Worm (Caenorhabditis elegans) whole organism, L4 larva: ENCODE measurements around the gene shw-1.

Source experiments
- F10B5.3 ChIP-seq: sonication (generic microtip); optimal IDR thresholded peaks from 2 replicates; lab custom pipeline; 2016; ENCODE audit warnings: mild to moderate bottlenecking, missing genetic modification characterization, missing compliant biosample characterization
- F37D6.2 ChIP-seq: sonication (generic microtip); optimal IDR thresholded peaks from 2 replicates; lab custom pipeline; 2016; ENCODE audit warnings: mild to moderate bottlenecking, missing genetic modification characterization, missing compliant biosample characterization
- F44E2.7 ChIP-seq: fragments of 200-800 bp; sonication (Bioruptor generic); IDR thresholded peaks from 2 replicates; pipeline ENCODE4 v2.1.2; 2022; ENCODE audit warnings: missing genetic modification characterization, missing compliant biosample characterization
- T26A8.4 ChIP-seq: fragments of 200-800 bp; sonication (Bioruptor generic); IDR thresholded peaks from 2 replicates; pipeline ENCODE4 v1.3.6; 2022; ENCODE audit warnings: missing genetic modification characterization, missing compliant biosample characterization
- Y48G9A.11 ChIP-seq: fragments of 200-800 bp; sonication (Bioruptor generic); IDR thresholded peaks from 2 replicates; pipeline ENCODE4 v1.3.6; 2022; ENCODE audit warnings: missing genetic modification reagents, missing genetic modification characterization, missing compliant biosample characterization
- Y5F2A.4 ChIP-seq: fragments of 200-800 bp; sonication (Bioruptor generic); optimal IDR thresholded peaks from 2 replicates; lab custom pipeline; 2018; ENCODE audit warnings: mild to moderate bottlenecking, missing genetic modification characterization, missing compliant biosample characterization
- ZK337.2 ChIP-seq: fragments of 200-800 bp; sonication (Bioruptor generic); IDR thresholded peaks from 2 replicates; pipeline ENCODE4 v1.3.6; 2022; ENCODE audit warnings: missing genetic modification reagents, missing genetic modification characterization, missing compliant biosample characterization
- ceh-20 ChIP-seq: fragments of 200-800 bp; sonication (Bioruptor generic); IDR thresholded peaks from 2 replicates; pipeline ENCODE4 v1.3.6; 2022; ENCODE audit warnings: missing genetic modification reagents, missing genetic modification characterization, missing compliant biosample characterization
- ceh-44 ChIP-seq: fragments of 200-800 bp; sonication (Bioruptor generic); IDR thresholded peaks from 2 replicates; pipeline ENCODE4 v1.3.6; 2022; ENCODE audit warnings: missing genetic modification reagents, missing genetic modification characterization, missing compliant biosample characterization
- ceh-62 ChIP-seq: sonication (generic microtip); optimal IDR thresholded peaks from 2 replicates; lab custom pipeline; 2017; ENCODE audit warnings: missing biosample characterization, missing genetic modification characterization
- daf-12 ChIP-seq: fragments of 150-350 bp; optimal IDR thresholded peaks from 2 replicates; lab custom pipeline; 2014; ENCODE audit warnings: missing biosample characterization, missing genetic modification reagents, missing genetic modification characterization
- daf-16 ChIP-seq, 3 experiments: sonication (generic microtip); optimal IDR thresholded peaks; 2 replicates each; lab custom pipeline; 2016 to 2017; ENCODE audit warnings: missing genetic modification characterization in 3 of 3, missing genetic modification reagents in 3 of 3, mild to moderate bottlenecking in 2 of 3, missing compliant biosample characterization in 2 of 3, missing biosample characterization in 1 of 3, moderate library complexity in 1 of 3
- dve-1 ChIP-seq: sonication (generic microtip); optimal IDR thresholded peaks from 2 replicates; lab custom pipeline; 2017; ENCODE audit warnings: antibody characterized with exemption, mild to moderate bottlenecking, missing genetic modification characterization, missing compliant biosample characterization; ENCODE audit not compliant: insufficient read depth
- fos-1 ChIP-seq: fragments of 150-350 bp; optimal IDR thresholded peaks from 2 replicates; lab custom pipeline; 2014; ENCODE audit warnings: missing biosample characterization, missing genetic modification characterization
- gei-8 ChIP-seq: fragments of 200-800 bp; sonication (Bioruptor generic); optimal IDR thresholded peaks from 2 replicates; lab custom pipeline; 2018; ENCODE audit warnings: mild to moderate bottlenecking, missing genetic modification characterization, missing compliant biosample characterization
- hlh-11 ChIP-seq: fragments of 200-800 bp; sonication (Bioruptor generic); optimal IDR thresholded peaks from 2 replicates; lab custom pipeline; 2018; ENCODE audit warnings: mild to moderate bottlenecking, missing genetic modification characterization, missing compliant biosample characterization
- hlh-30 ChIP-seq: sonication (generic microtip); optimal IDR thresholded peaks from 2 replicates; lab custom pipeline; 2017; ENCODE audit warnings: antibody characterized with exemption, mild to moderate bottlenecking, missing genetic modification characterization, missing compliant biosample characterization; ENCODE audit not compliant: insufficient read depth
- jun-1 ChIP-seq: fragments of 150-350 bp; optimal IDR thresholded peaks from 2 replicates; lab custom pipeline; 2014; ENCODE audit warnings: missing biosample characterization, missing genetic modification reagents, missing genetic modification characterization
- lim-7 ChIP-seq: fragments of 200-800 bp; sonication (Bioruptor generic); IDR thresholded peaks from 2 replicates; pipeline ENCODE4 v1.3.6; 2022; ENCODE audit warnings: missing genetic modification characterization, missing compliant biosample characterization
- lin-1 ChIP-seq: fragments of 200-800 bp; sonication (Bioruptor generic); IDR thresholded peaks from 2 replicates; pipeline ENCODE4 v1.3.6; 2022; ENCODE audit warnings: missing genetic modification reagents, missing genetic modification characterization, missing compliant biosample characterization
- lin-13 ChIP-seq: fragments of 150-350 bp; optimal IDR thresholded peaks from 2 replicates; lab custom pipeline; 2014; ENCODE audit warnings: missing biosample characterization, missing genetic modification reagents, missing genetic modification characterization
- lin-38 ChIP-seq: fragments of 200-800 bp; sonication (Bioruptor generic); IDR thresholded peaks from 2 replicates; pipeline ENCODE4 v1.3.6; 2022; ENCODE audit warnings: missing genetic modification reagents, missing genetic modification characterization, missing compliant biosample characterization
- lin-39 ChIP-seq: fragments of 150-350 bp; optimal IDR thresholded peaks from 2 replicates; lab custom pipeline; 2014; ENCODE audit warnings: missing biosample characterization, missing genetic modification reagents, missing genetic modification characterization
- madf-9 ChIP-seq: fragments of 200-800 bp; sonication (Bioruptor generic); conservative IDR thresholded peaks from 2 replicates; pipeline ENCODE4 v1.3.6; 2022; ENCODE audit warnings: missing genetic modification reagents, missing genetic modification characterization, missing compliant biosample characterization
- mdl-1 ChIP-seq, 2 experiments: fragments of 150-350 bp in 1 of 2; sonication (generic microtip) in 1 of 2; optimal IDR thresholded peaks; 2 replicates each; lab custom pipeline; 2014 to 2017; ENCODE audit warnings: missing biosample characterization in 2 of 2, missing genetic modification characterization in 2 of 2
- mep-1 ChIP-seq: fragments of 150-350 bp; sonication (generic microtip); optimal IDR thresholded peaks from 3 replicates; lab custom pipeline; 2014; ENCODE audit warnings: missing biosample characterization, missing genetic modification characterization
- nhr-102 ChIP-seq: sonication (generic microtip); optimal IDR thresholded peaks from 2 replicates; lab custom pipeline; 2016; ENCODE audit warnings: mild to moderate bottlenecking, missing genetic modification characterization, moderate library complexity, missing compliant biosample characterization
- nhr-237 ChIP-seq: sonication (generic microtip); optimal IDR thresholded peaks from 2 replicates; lab custom pipeline; 2017; ENCODE audit warnings: missing biosample characterization, missing genetic modification characterization
- nhr-25 ChIP-seq: sonication (generic microtip); optimal IDR thresholded peaks from 2 replicates; lab custom pipeline; 2017; ENCODE audit warnings: missing genetic modification characterization, mild to moderate bottlenecking, missing compliant biosample characterization, antibody characterized with exemption, moderate library complexity, borderline replicate concordance; ENCODE audit not compliant: insufficient read depth
- nhr-28 ChIP-seq: fragments of 150-350 bp; optimal IDR thresholded peaks from 2 replicates; lab custom pipeline; 2014; ENCODE audit warnings: missing biosample characterization, missing genetic modification characterization
- nhr-41 ChIP-seq: fragments of 200-800 bp; sonication (Bioruptor generic); IDR thresholded peaks from 2 replicates; pipeline ENCODE4 v1.3.6; 2022; ENCODE audit warnings: missing genetic modification reagents, missing genetic modification characterization, missing compliant biosample characterization
- nhr-48 ChIP-seq: sonication (generic microtip); optimal IDR thresholded peaks from 2 replicates; lab custom pipeline; 2016; ENCODE audit warnings: mild to moderate bottlenecking, missing genetic modification characterization, missing compliant biosample characterization
- pha-4 ChIP-seq, 2 experiments: fragments of 150-350 bp in 1 of 2; fragments of 200-800 bp in 1 of 2; sonication (Bioruptor generic) in 1 of 2; IDR thresholded peaks in 1 of 2; optimal IDR thresholded peaks in 1 of 2; 2 replicates each; pipeline versions ENCODE4 v1.3.6 to Lab custom; 2014 to 2022; ENCODE audit warnings: missing genetic modification characterization in 2 of 2, missing genetic modification reagents in 2 of 2, missing biosample characterization in 1 of 2, missing compliant biosample characterization in 1 of 2
- pqm-1 ChIP-seq: sonication (generic microtip); optimal IDR thresholded peaks from 2 replicates; lab custom pipeline; 2017; ENCODE audit warnings: missing biosample characterization, missing genetic modification characterization
- saeg-2 ChIP-seq: fragments of 200-800 bp; sonication (Bioruptor generic); IDR thresholded peaks from 2 replicates; pipeline ENCODE4 v1.3.6; 2022; ENCODE audit warnings: missing genetic modification reagents, missing genetic modification characterization, missing compliant biosample characterization
- snpc-4 ChIP-seq: fragments of 150-350 bp; optimal IDR thresholded peaks from 2 replicates; lab custom pipeline; 2014; ENCODE audit warnings: missing biosample characterization, missing genetic modification characterization
- spr-1 ChIP-seq: sonication (generic microtip); optimal IDR thresholded peaks from 2 replicates; lab custom pipeline; 2016; ENCODE audit warnings: mild to moderate bottlenecking, missing genetic modification characterization, missing compliant biosample characterization
- unc-130 ChIP-seq: sonication (generic microtip); optimal IDR thresholded peaks from 2 replicates; lab custom pipeline; 2016; ENCODE audit warnings: missing genetic modification reagents, missing genetic modification characterization, missing compliant biosample characterization
- unc-39 ChIP-seq: sonication (generic microtip); optimal IDR thresholded peaks from 2 replicates; lab custom pipeline; 2017; ENCODE audit warnings: missing biosample characterization, missing genetic modification characterization
- unc-62 ChIP-seq, 3 experiments: fragments of 150-350 bp in 1 of 3; sonication (generic microtip); optimal IDR thresholded peaks in 2 of 3; peaks in 1 of 3; 1 replicate in 1 of 3; 2 replicates in 2 of 3; lab custom pipeline; 2014 to 2017; ENCODE audit warnings: missing biosample characterization in 3 of 3, missing genetic modification characterization in 3 of 3, missing genetic modification reagents in 3 of 3, missing genotype in 1 of 3

The shw-1 gene

ce11 chrII:8273060-8273459, 48.2 kb downstream of the shw-1 start:
- TF ChIP-seq lin-38 (GFP tag; lab: Robert Waterston, UW), result 0 out of 2 replicates have a peak, but pooled peaks have one; percentile 34
- no peak for TF ChIP-seq unc-39
- TF ChIP-seq unc-62 (GFP tag; optimal IDR thresholded peaks at IDR 0.05 in 1 of 2; lab: Kevin White, UChicago), result peak in 1 of 2 experiments; percentile 93
- TF ChIP-seq unc-62 (tag; optimal IDR thresholded peaks at IDR 0.05; lab: Kevin White, UChicago), result no peak

DNA sequence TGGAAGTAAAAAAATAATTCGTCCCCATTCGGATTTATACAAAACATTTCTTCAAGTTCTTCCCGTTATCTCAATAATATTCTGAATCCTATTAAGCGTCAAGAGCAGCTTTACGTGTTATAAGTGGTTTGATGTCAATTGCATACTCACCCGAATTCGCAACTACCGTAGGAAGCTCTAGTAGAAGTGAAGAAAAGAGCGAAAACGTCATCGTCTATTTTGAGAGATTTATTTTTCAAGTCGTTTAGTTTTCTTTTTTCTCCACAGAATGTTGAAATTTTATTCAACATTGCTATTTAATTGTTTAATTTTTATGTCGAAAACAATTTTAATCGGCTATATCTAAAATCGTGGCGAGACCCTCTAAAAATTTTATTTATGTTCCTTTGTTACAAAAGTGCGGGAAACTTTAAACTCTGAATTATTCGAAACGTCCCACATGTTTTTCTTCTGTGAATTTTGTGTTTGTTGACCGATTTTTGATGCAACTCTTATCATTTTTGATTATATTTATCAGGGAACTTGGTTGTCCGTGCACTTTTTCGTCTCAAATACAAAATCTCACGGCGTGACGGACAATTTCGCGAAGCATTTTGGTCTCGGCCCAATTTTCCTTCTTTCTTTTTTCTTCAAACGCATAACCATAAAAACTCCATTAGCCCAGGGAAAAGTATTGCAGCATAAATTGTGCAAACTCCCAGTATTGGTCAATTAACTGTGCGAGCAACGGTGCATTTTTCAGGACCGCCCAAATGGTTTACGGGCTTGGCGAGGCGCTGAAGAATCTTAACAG, 51.2 kb downstream of the shw-1 start, which contains the start of gene tdc-1:
tdc-1 (plus strand) TSS at position 743 of the 793 bp plus-strand sequence.
- TF ChIP-seq nhr-237, result no peak
- TF ChIP-seq ceh-62 (tag; lab: Kevin White, UChicago), result no peak
- TF ChIP-seq fos-1 (tag; lab: Kevin White, UChicago), result no peak
- TF ChIP-seq Y5F2A.4 (GFP tag; lab: Kevin White, UChicago), result no peak
- TF ChIP-seq saeg-2 (GFP tag; lab: Robert Waterston, UW), result no peak
- no peak for TF ChIP-seq dve-1
- peak; percentile 7 for TF ChIP-seq unc-130 (GFP tag; lab: Kevin White, UChicago)
- no peak for TF ChIP-seq T26A8.4 (GFP tag; lab: Robert Waterston, UW)
- no peak for TF ChIP-seq nhr-102 (tag; lab: Kevin White, UChicago)
- peak in 1 of 2 experiments; percentile 80 for TF ChIP-seq unc-62 (GFP tag; optimal IDR thresholded peaks at IDR 0.05 in 1 of 2; lab: Kevin White, UChicago)
- no peak for TF ChIP-seq unc-62 (tag; optimal IDR thresholded peaks at IDR 0.05; lab: Kevin White, UChicago)
- no peak for TF ChIP-seq F10B5.3 (tag; lab: Kevin White, UChicago)
- no peak for TF ChIP-seq unc-39
- TF ChIP-seq F44E2.7 (GFP tag; lab: Robert Waterston, UW), result no peak
- TF ChIP-seq daf-16 (GFP tag; optimal IDR thresholded peaks at IDR 0.05; lab: Kevin White, UChicago), result no peak
- peak; percentile 11 for TF ChIP-seq daf-16 (tag; optimal IDR thresholded peaks at IDR 0.05; lab: Kevin White, UChicago)

- TF ChIP-seq Y48G9A.11 (GFP tag; lab: Robert Waterston, UW) (no peak), mep-1 (tag; lab: Kevin White, UChicago) (no peak), spr-1 (tag; lab: Kevin White, UChicago) (no peak), ZK337.2 (GFP tag; lab: Robert Waterston, UW) (no peak), Y5F2A.4 (GFP tag; lab: Kevin White, UChicago) (no peak), gei-8 (GFP tag; lab: Kevin White, UChicago) (no peak), nhr-25 (no peak), daf-12 (no peak), jun-1 (tag; lab: Kevin White, UChicago) (no peak), F44E2.7 (GFP tag; lab: Robert Waterston, UW) (no peak), lin-13 (no peak)
Observed at ce11 chrII:8269351-8269750, 51.9 kb downstream of the shw-1 start, which contains the start of gene K01C8.2. Gene K01C8.2, minus strand, starts transcription at chrII:8269451.

DNA sequence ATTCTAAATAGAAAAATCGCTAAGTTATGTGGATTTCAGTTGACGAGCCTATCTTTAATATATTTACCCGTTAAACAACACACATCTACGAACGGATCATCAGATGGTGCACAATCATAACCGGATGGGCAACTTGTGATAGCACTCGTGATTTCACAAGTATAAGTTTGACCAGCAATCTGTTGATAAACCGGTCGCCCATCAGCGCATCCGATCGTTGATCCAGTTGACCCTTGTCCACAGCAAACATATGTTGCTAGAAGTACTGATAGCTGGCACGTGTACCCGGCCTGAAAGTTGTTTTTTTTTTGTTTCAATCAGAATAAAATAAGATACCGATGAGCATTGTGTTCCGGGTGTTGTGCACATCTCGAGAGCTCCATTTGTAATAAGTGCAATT, 53.6 kb downstream of the shw-1 start:
- TF ChIP-seq ZK337.2 (GFP tag; lab: Robert Waterston, UW) (no peak), hlh-11 (tag; lab: Kevin White, UChicago) (peak; percentile 17), nhr-28 (tag; lab: Kevin White, UChicago) (peak; percentile 53), mdl-1 (tag; optimal IDR thresholded peaks at IDR 0.05; lab: Kevin White, UChicago) (peak in 1 of 2 experiments; percentile 56), mep-1 (tag; lab: Kevin White, UChicago) (no peak), snpc-4 (tag; lab: Kevin White, UChicago) (no peak), hlh-30 (tag; lab: Kevin White, UChicago) (peak; percentile 17)

DNA sequence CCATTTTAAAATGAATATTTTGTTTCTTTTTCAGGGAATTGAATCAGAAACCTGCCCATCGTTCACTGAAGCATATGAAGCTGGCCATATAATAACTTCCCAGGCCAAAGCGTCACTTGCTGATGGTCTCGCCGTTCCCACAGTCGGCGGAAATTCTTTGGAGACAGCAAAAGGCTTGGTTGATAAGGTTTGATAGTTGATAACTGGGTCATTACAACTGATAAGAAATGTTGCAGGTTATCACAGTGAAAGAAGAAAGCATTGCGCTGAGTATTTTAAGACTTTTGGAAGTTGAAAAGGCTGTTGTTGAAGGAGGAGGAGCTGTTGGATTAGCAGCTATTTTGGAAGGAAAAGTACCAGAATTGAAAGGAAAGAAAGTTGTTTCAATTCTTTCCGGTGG, 54.7 kb downstream of the shw-1 start:
- TF ChIP-seq nhr-41 (peak; percentile 87; the same call in 1 of the 2 replicates), pqm-1 (tag; lab: Kevin White, UChicago) (peak; percentile 89), F37D6.2 (tag; lab: Kevin White, UChicago) (no peak), lin-39 (tag; lab: Kevin White, UChicago) (no peak), hlh-11 (tag; lab: Kevin White, UChicago) (peak; percentile 35), madf-9 (no peak), lin-1 (GFP tag; lab: Robert Waterston, UW) (peak; percentile 18; the same call in 1 of the 2 replicates), ceh-44 (GFP tag; lab: Robert Waterston, UW) (no peak), pha-4 (GFP tag; IDR thresholded peaks at IDR 0.05; lab: Robert Waterston, UW) (no peak), pha-4 (tag; optimal IDR thresholded peaks at IDR 0.05; lab: Kevin White, UChicago) (no peak), ceh-20 (GFP tag; lab: Robert Waterston, UW) (no peak), lim-7 (GFP tag; lab: Robert Waterston, UW) (no peak), nhr-48 (no peak), Y48G9A.11 (GFP tag; lab: Robert Waterston, UW) (no peak)
